Worm (Caenorhabditis elegans) whole organism, early embryonic: ENCODE data around the gene acl-4.
A peak's percentile ranks its signal among the peaks of the same experiment; 100 is the strongest.

Experiments
- aly-1 ChIP-seq: sonication (generic microtip); optimal IDR thresholded peaks from 2 replicates; lab custom pipeline; 2016; ENCODE audit warnings: missing genetic modification characterization, missing compliant biosample characterization
- ama-1 ChIP-seq: fragments of 150-350 bp; optimal IDR thresholded peaks from 2 replicates; lab custom pipeline; 2014
- ceh-13 ChIP-seq: fragments of 200-800 bp; sonication (Bioruptor generic); optimal IDR thresholded peaks from 2 replicates; lab custom pipeline; 2018; ENCODE audit warnings: mild to moderate bottlenecking, missing genetic modification characterization, missing compliant biosample characterization
- ceh-36 ChIP-seq: sonication (generic microtip); optimal IDR thresholded peaks from 2 replicates; lab custom pipeline; 2016; ENCODE audit warnings: missing genetic modification characterization, inconsistent platforms, missing compliant biosample characterization
- ets-7 ChIP-seq: sonication (generic microtip); optimal IDR thresholded peaks from 2 replicates; lab custom pipeline; 2016; ENCODE audit warnings: missing genotype, missing genetic modification characterization, missing compliant biosample characterization
- flt-1 ChIP-seq: fragments of 200-800 bp; sonication (Bioruptor generic); IDR thresholded peaks from 2 replicates; pipeline ENCODE4 v1.3.6; 2022; ENCODE audit warnings: missing genetic modification characterization, missing compliant biosample characterization
- hmbx-1 ChIP-seq: sonication (generic microtip); optimal IDR thresholded peaks from 2 replicates; lab custom pipeline; 2016; ENCODE audit warnings: mild to moderate bottlenecking, missing genetic modification characterization, missing compliant biosample characterization
- hmg-4 ChIP-seq: fragments of 200-800 bp; sonication (Bioruptor generic); optimal IDR thresholded peaks from 2 replicates; lab custom pipeline; 2018; ENCODE audit warnings: mild to moderate bottlenecking, missing genetic modification characterization, missing compliant biosample characterization
- hnd-1 ChIP-seq: sonication (generic microtip); optimal IDR thresholded peaks from 2 replicates; lab custom pipeline; 2016; ENCODE audit warnings: missing genetic modification characterization, missing compliant biosample characterization
- scrt-1 ChIP-seq: fragments of 200-800 bp; sonication (Bioruptor generic); IDR thresholded peaks from 2 replicates; pipeline ENCODE4 v1.3.6; 2022; ENCODE audit warnings: missing genetic modification characterization, missing compliant biosample characterization
- sea-1 ChIP-seq: fragments of 200-800 bp; sonication (Bioruptor generic); conservative IDR thresholded peaks from 2 replicates; pipeline ENCODE4 v1.3.6; 2022; ENCODE audit warnings: missing genetic modification characterization, missing compliant biosample characterization
- tbx-11 ChIP-seq: fragments of 200-800 bp; sonication (Bioruptor generic); IDR thresholded peaks from 2 replicates; pipeline ENCODE4 v1.3.6; 2022; ENCODE audit warnings: missing genetic modification characterization, missing compliant biosample characterization

DNA sequence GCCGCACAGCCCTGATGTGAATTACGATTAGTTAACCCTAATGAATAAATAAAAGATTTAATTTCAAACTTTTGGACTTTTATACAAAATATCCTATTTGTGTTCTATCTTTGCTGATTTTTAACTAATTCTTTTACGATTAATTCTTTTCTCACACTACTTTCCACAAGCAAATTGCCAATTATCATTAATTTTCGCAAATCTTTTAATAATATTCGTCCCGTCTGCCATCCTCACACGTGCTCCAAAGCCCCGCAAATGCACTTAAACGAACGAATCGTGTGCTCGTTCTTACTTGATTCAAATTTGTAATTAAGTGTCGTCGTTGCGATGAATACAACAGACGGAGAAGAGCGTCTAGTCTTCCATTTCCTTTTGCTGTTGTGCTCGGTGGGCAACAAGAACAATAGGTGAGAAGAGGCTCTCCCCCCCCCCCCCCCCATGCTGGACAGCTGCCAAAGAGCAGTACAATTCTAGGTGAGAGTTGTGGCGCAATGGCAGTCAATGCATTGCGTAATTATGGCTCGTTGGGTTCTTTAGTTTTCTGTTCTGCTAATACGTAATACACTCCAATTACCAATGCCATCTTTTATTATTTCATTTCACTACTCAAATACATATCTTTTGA is 25.6 kb downstream of the acl-4 start:
- TF ChIP-seq ama-1 (lab: Kevin White, UChicago) (no peak), tbx-11 (no peak), ceh-36 (tag; lab: Kevin White, UChicago) (peak; percentile 21), hmg-4 (GFP tag; lab: Kevin White, UChicago) (peak; percentile 40), aly-1 (tag; lab: Kevin White, UChicago) (no peak), scrt-1 (GFP tag; lab: Robert Waterston, UW) (0 out of 2 replicates have a peak, but pooled peaks have one; percentile 23), hmbx-1 (tag; lab: Kevin White, UChicago) (no peak), sea-1 (GFP tag; lab: Robert Waterston, UW) (no peak), flt-1 (GFP tag; lab: Robert Waterston, UW) (no peak), ceh-13 (no peak), ets-7 (tag; lab: Kevin White, UChicago) (no peak), hnd-1 (no peak)
